Fruit fly (Drosophila melanogaster) whole organism, embryonic: Measurements from ENCODE around the gene Reg-2.
A peak's percentile ranks its signal among the peaks of the same experiment; 100 is the strongest.

ENCODE experiments used
- Antp ChIP-seq: fragments of 200-800 bp; sonication (Bioruptor generic); optimal IDR thresholded peaks from 3 replicates; lab custom pipeline; 2016; ENCODE audit warnings: missing biosample characterization, missing genetic modification characterization
- CG10543 ChIP-seq: fragments of 200-800 bp; sonication (Bioruptor generic); optimal IDR thresholded peaks from 3 replicates; lab custom pipeline; 2017; ENCODE audit warnings: missing biosample characterization, mild to moderate bottlenecking, missing genetic modification characterization, moderate library complexity
- CG10654 ChIP-seq: fragments of 200-800 bp; sonication (Bioruptor generic); optimal IDR thresholded peaks from 2 replicates; lab custom pipeline; 2016; ENCODE audit warnings: missing biosample characterization, missing genetic modification characterization
- CG13775 ChIP-seq: fragments of 200-800 bp; sonication (Bioruptor generic); optimal IDR thresholded peaks from 3 replicates; lab custom pipeline; 2017; ENCODE audit warnings: missing biosample characterization, mild to moderate bottlenecking, missing genetic modification characterization
- CG2889 ChIP-seq: fragments of 200-800 bp; sonication (Bioruptor generic); IDR thresholded peaks from 3 replicates; pipeline ENCODE4 v1.3.6; 2022; ENCODE audit warnings: missing biosample characterization, missing genetic modification characterization
- CG30431 ChIP-seq: fragments of 200-800 bp; sonication (Bioruptor generic); optimal IDR thresholded peaks from 2 replicates; lab custom pipeline; 2017; ENCODE audit warnings: missing biosample characterization, missing genetic modification characterization
- CG31365 ChIP-seq: fragments of 200-800 bp; sonication (Bioruptor generic); optimal IDR thresholded peaks from 2 replicates; lab custom pipeline; 2018; ENCODE audit warnings: missing biosample characterization, mild to moderate bottlenecking, missing genetic modification characterization
- CG33557 ChIP-seq: fragments of 200-800 bp; sonication (Bioruptor generic); optimal IDR thresholded peaks from 2 replicates; lab custom pipeline; 2019; ENCODE audit warnings: missing biosample characterization, mild to moderate bottlenecking, missing genetic modification characterization, moderate library complexity
- CG4282 ChIP-seq: fragments of 200-800 bp; sonication (Bioruptor generic); optimal IDR thresholded peaks from 2 replicates; lab custom pipeline; 2016; ENCODE audit warnings: missing biosample characterization, missing genetic modification characterization
- CG4820 ChIP-seq: fragments of 200-800 bp; sonication (Bioruptor generic); optimal IDR thresholded peaks from 3 replicates; lab custom pipeline; 2016; ENCODE audit warnings: missing biosample characterization, missing genetic modification characterization
- CG5245 ChIP-seq: fragments of 200-800 bp; sonication (Bioruptor generic); optimal IDR thresholded peaks from 3 replicates; lab custom pipeline; 2016; ENCODE audit warnings: missing biosample characterization, missing genetic modification characterization
- CG6683 ChIP-seq: fragments of 200-800 bp; sonication (Bioruptor generic); optimal IDR thresholded peaks from 2 replicates; lab custom pipeline; 2017; ENCODE audit warnings: missing biosample characterization, mild to moderate bottlenecking, missing genetic modification characterization, missing genetic modification reagents
- CG7372 ChIP-seq: fragments of 200-800 bp; sonication (Bioruptor generic); IDR thresholded peaks from 2 replicates; pipeline ENCODE4 v1.3.6; 2022; ENCODE audit warnings: missing biosample characterization, missing genetic modification characterization
- CG8359 ChIP-seq: fragments of 200-800 bp; sonication (Bioruptor generic); optimal IDR thresholded peaks from 2 replicates; lab custom pipeline; 2017; ENCODE audit warnings: missing biosample characterization, mild to moderate bottlenecking, missing genetic modification characterization, borderline replicate concordance
- CG8944 ChIP-seq: fragments of 200-800 bp; sonication (Bioruptor generic); optimal IDR thresholded peaks from 3 replicates; lab custom pipeline; 2016; ENCODE audit warnings: missing biosample characterization, missing genetic modification characterization
- CrebB ChIP-seq: fragments of 200-800 bp; sonication (Bioruptor generic); optimal IDR thresholded peaks from 3 replicates; lab custom pipeline; 2018; ENCODE audit warnings: missing biosample characterization, mild to moderate bottlenecking, missing genetic modification characterization
- Dad ChIP-seq: fragments of 200-800 bp; sonication (Bioruptor generic); optimal IDR thresholded peaks from 3 replicates; lab custom pipeline; 2016; ENCODE audit warnings: missing biosample characterization, missing genetic modification characterization
- HmgD ChIP-seq: fragments of 200-800 bp; sonication (Bioruptor generic); optimal IDR thresholded peaks from 3 replicates; lab custom pipeline; 2016; ENCODE audit warnings: missing biosample characterization, missing genetic modification characterization
- Hmr ChIP-seq: fragments of 200-800 bp; sonication (Bioruptor generic); optimal IDR thresholded peaks from 3 replicates; lab custom pipeline; 2017; ENCODE audit warnings: mild to moderate bottlenecking, missing biosample characterization, missing genetic modification reagents, missing genetic modification characterization
- Hr51 ChIP-seq, 2 experiments: fragments of 200-800 bp; sonication (Bioruptor generic); optimal IDR thresholded peaks; 2 replicates in 1 of 2; 3 replicates in 1 of 2; lab custom pipeline; 2016 to 2018; ENCODE audit warnings: missing biosample characterization in 2 of 2, missing genetic modification characterization in 2 of 2, mild to moderate bottlenecking in 1 of 2, moderate library complexity in 1 of 2
- Lim3 ChIP-seq: fragments of 200-800 bp; sonication (Bioruptor generic); IDR thresholded peaks from 2 replicates; pipeline ENCODE4 v1.3.6; 2022; ENCODE audit warnings: missing biosample characterization, missing genetic modification characterization
- Mrtf ChIP-seq: fragments of 200-800 bp; sonication (Bioruptor generic); IDR thresholded peaks from 3 replicates; pipeline ENCODE4 v1.3.6; 2022; ENCODE audit warnings: missing biosample characterization, missing genetic modification characterization
- Nf-YB ChIP-seq: fragments of 200-800 bp; sonication (Bioruptor generic); optimal IDR thresholded peaks from 3 replicates; lab custom pipeline; 2019; ENCODE audit warnings: missing biosample characterization, mild to moderate bottlenecking, missing genetic modification characterization, moderate library complexity
- Oli ChIP-seq: fragments of 200-800 bp; sonication (Bioruptor generic); optimal IDR thresholded peaks from 2 replicates; lab custom pipeline; 2018; ENCODE audit warnings: missing biosample characterization, mild to moderate bottlenecking, missing genetic modification characterization, moderate library complexity
- Sry-β ChIP-seq: fragments of 200-800 bp; sonication (Bioruptor generic); optimal IDR thresholded peaks from 2 replicates; lab custom pipeline; 2018; ENCODE audit warnings: missing biosample characterization, mild to moderate bottlenecking, missing genetic modification characterization, moderate library complexity
- ato ChIP-seq: fragments of 200-800 bp; sonication (Bioruptor generic); IDR thresholded peaks from 2 replicates; pipeline ENCODE4 v1.3.6; 2022; ENCODE audit warnings: missing biosample characterization, missing genetic modification characterization; ENCODE audit not compliant: partially characterized antibody
- az2 ChIP-seq: fragments of 200-800 bp; sonication (Bioruptor generic); optimal IDR thresholded peaks from 3 replicates; lab custom pipeline; 2016; ENCODE audit warnings: missing biosample characterization, missing genetic modification characterization
- bcd ChIP-seq: fragments of 200-800 bp; sonication (Bioruptor generic); optimal IDR thresholded peaks from 2 replicates; lab custom pipeline; 2017; ENCODE audit warnings: missing biosample characterization, mild to moderate bottlenecking, missing genetic modification characterization
- chm ChIP-seq: fragments of 200-800 bp; sonication (Bioruptor generic); IDR thresholded peaks from 2 replicates; pipeline ENCODE4 v1.3.6; 2022; ENCODE audit warnings: missing biosample characterization, missing genetic modification characterization
- ci ChIP-seq: fragments of 200-800 bp; sonication (Bioruptor generic); IDR thresholded peaks from 3 replicates; pipeline ENCODE4 v1.3.6; 2022; ENCODE audit warnings: missing biosample characterization, missing genetic modification characterization
- crc ChIP-seq: fragments of 200-800 bp; sonication (Bioruptor generic); optimal IDR thresholded peaks from 2 replicates; lab custom pipeline; 2016; ENCODE audit warnings: missing biosample characterization, missing genetic modification characterization
- disco-r ChIP-seq: fragments of 200-800 bp; sonication (Bioruptor generic); optimal IDR thresholded peaks from 2 replicates; lab custom pipeline; 2016; ENCODE audit warnings: missing biosample characterization, missing genetic modification characterization
- en ChIP-seq: fragments of 200-800 bp; sonication (Bioruptor generic); optimal IDR thresholded peaks from 2 replicates; lab custom pipeline; 2016; ENCODE audit warnings: missing biosample characterization, missing genetic modification characterization
- gcm2 ChIP-seq: fragments of 200-800 bp; sonication (Bioruptor generic); optimal IDR thresholded peaks from 2 replicates; lab custom pipeline; 2016; ENCODE audit warnings: missing biosample characterization, missing genetic modification characterization
- h ChIP-seq: fragments of >200 bp; optimal IDR thresholded peaks from 2 replicates; lab custom pipeline; 2017
- ham ChIP-seq: fragments of 200-800 bp; sonication (Bioruptor generic); IDR thresholded peaks from 2 replicates; pipeline ENCODE4 v1.3.6; 2022; ENCODE audit warnings: missing biosample characterization, missing genetic modification characterization
- ind ChIP-seq: fragments of 200-800 bp; sonication (Bioruptor generic); optimal IDR thresholded peaks from 3 replicates; lab custom pipeline; 2016; ENCODE audit warnings: missing biosample characterization, missing genetic modification characterization
- kay ChIP-seq: fragments of 200-800 bp; sonication (Bioruptor generic); optimal IDR thresholded peaks from 2 replicates; lab custom pipeline; 2016; ENCODE audit warnings: missing biosample characterization, missing genetic modification characterization
- ken ChIP-seq: fragments of 200-800 bp; sonication (Bioruptor generic); IDR thresholded peaks from 3 replicates; pipeline ENCODE4 v1.3.6; 2022; ENCODE audit warnings: missing biosample characterization, missing genetic modification characterization
- lilli ChIP-seq: fragments of 200-800 bp; sonication (Bioruptor generic); optimal IDR thresholded peaks from 3 replicates; lab custom pipeline; 2016; ENCODE audit warnings: missing biosample characterization, missing genetic modification characterization
- row ChIP-seq: fragments of 200-800 bp; sonication (Bioruptor generic); IDR thresholded peaks from 3 replicates; pipeline ENCODE4 v1.3.6; 2022; ENCODE audit warnings: missing biosample characterization, missing genetic modification characterization
- salm ChIP-seq: fragments of 200-800 bp; sonication (Bioruptor generic); optimal IDR thresholded peaks from 2 replicates; lab custom pipeline; 2018; ENCODE audit warnings: missing biosample characterization, mild to moderate bottlenecking, missing genetic modification characterization
- scrt ChIP-seq: fragments of 200-800 bp; sonication (Bioruptor generic); optimal IDR thresholded peaks from 2 replicates; lab custom pipeline; 2018; ENCODE audit warnings: missing biosample characterization, mild to moderate bottlenecking, missing genetic modification characterization, moderate library complexity
- sd ChIP-seq: fragments of 200-800 bp; sonication (Bioruptor generic); optimal IDR thresholded peaks from 3 replicates; lab custom pipeline; 2018; ENCODE audit warnings: missing biosample characterization, mild to moderate bottlenecking, missing genetic modification characterization, moderate library complexity
- shn ChIP-seq: fragments of 200-800 bp; sonication (Bioruptor generic); optimal IDR thresholded peaks from 3 replicates; lab custom pipeline; 2016; ENCODE audit warnings: missing biosample characterization, missing genetic modification characterization
- sim ChIP-seq: fragments of 200-800 bp; sonication (Bioruptor generic); IDR thresholded peaks from 2 replicates; pipeline ENCODE4 v1.3.6; 2022; ENCODE audit warnings: missing biosample characterization, missing genetic modification characterization
- slp2 ChIP-seq: fragments of 200-800 bp; sonication (Bioruptor generic); optimal IDR thresholded peaks from 2 replicates; lab custom pipeline; 2016; ENCODE audit warnings: missing biosample characterization, missing genetic modification characterization
- tll ChIP-seq, 2 experiments: fragments of 200-800 bp in 1 of 2; fragments of >200 bp in 1 of 2; sonication (Bioruptor generic) in 1 of 2; optimal IDR thresholded peaks; 2 replicates each; lab custom pipeline; 2017 to 2019; ENCODE audit warnings: missing biosample characterization in 2 of 2, missing genetic modification characterization in 2 of 2, mild to moderate bottlenecking in 1 of 2, moderate library complexity in 1 of 2
- tx ChIP-seq: fragments of 200-800 bp; sonication (Bioruptor generic); optimal IDR thresholded peaks from 2 replicates; lab custom pipeline; 2016; ENCODE audit warnings: missing biosample characterization, missing genetic modification characterization
- vnd ChIP-seq: fragments of 200-800 bp; sonication (Bioruptor generic); IDR thresholded peaks from 3 replicates; pipeline ENCODE4 v1.3.6; 2022; ENCODE audit warnings: missing biosample characterization, missing genetic modification characterization; ENCODE audit not compliant: partially characterized antibody
- zen2 ChIP-seq: fragments of 200-800 bp; sonication (Bioruptor generic); IDR thresholded peaks from 3 replicates; pipeline ENCODE4 v1.3.6; 2022; ENCODE audit warnings: missing biosample characterization, missing genetic modification characterization; ENCODE audit not compliant: partially characterized antibody
- zfh1 ChIP-seq: fragments of 200-800 bp; sonication (Bioruptor generic); IDR thresholded peaks from 3 replicates; pipeline ENCODE4 v1.3.6; 2022; ENCODE audit warnings: missing biosample characterization, missing genetic modification characterization

Gene Reg-2

dm6 chr3L:630666-631065 is 24.3 kb upstream of the Reg-2 start (continued):
- TF ChIP-seq ind (GFP tag; lab: Kevin White, UChicago) (no peak), ken (no peak), tll (GFP tag; optimal IDR thresholded peaks at IDR 0.05; lab: Kevin White, UChicago) (no peak), scrt (GFP tag; lab: Kevin White, UChicago) (no peak), CG10543 (GFP tag; lab: Kevin White, UChicago) (peak; percentile 86), Sry-β (GFP tag; lab: Kevin White, UChicago) (no peak), Antp (GFP tag; lab: Kevin White, UChicago) (peak; percentile 1), Nf-YB (GFP tag; lab: Kevin White, UChicago) (no peak), ci (GFP tag; lab: Robert Waterston, UW) (no peak), slp2 (GFP tag; lab: Kevin White, UChicago) (no peak), CG6683 (GFP tag; lab: Kevin White, UChicago) (no peak), bcd (no peak), salm (no peak), sd (tag; lab: Kevin White, UChicago) (peak; percentile 35), ham (GFP tag; lab: Robert Waterston, UW) (no peak), chm (0 out of 2 replicates have a peak, but pooled peaks have one; percentile 23), CG8944 (GFP tag; lab: Kevin White, UChicago) (no peak), zfh1 (no peak), lilli (GFP tag; lab: Kevin White, UChicago) (no peak), sim (no peak), zen2 (GFP tag; lab: Robert Waterston, UW) (no peak), gcm2 (GFP tag; lab: Kevin White, UChicago) (no peak), CG5245 (GFP tag; lab: Kevin White, UChicago) (no peak), h (lab: Kevin White, UChicago) (no peak), disco-r (no peak), kay (GFP tag; lab: Kevin White, UChicago) (no peak), shn (GFP tag; lab: Kevin White, UChicago) (no peak), row (GFP tag; lab: Robert Waterston, UW) (no peak), CG4820 (GFP tag; lab: Kevin White, UChicago) (no peak), Hr51 (GFP tag; optimal IDR thresholded peaks at IDR 0.05; lab: Kevin White, UChicago) (no peak), crc (GFP tag; lab: Kevin White, UChicago) (no peak), Hmr (GFP tag; lab: Kevin White, UChicago) (no peak), CG8359 (GFP tag; lab: Kevin White, UChicago) (no peak), Mrtf (GFP tag; lab: Robert Waterston, UW) (no peak), Lim3 (no peak), CG2889 (GFP tag; lab: Robert Waterston, UW) (no peak), Oli (no peak), CG30431 (GFP tag; lab: Kevin White, UChicago) (no peak), CG13775 (GFP tag; lab: Kevin White, UChicago) (no peak), ato (GFP tag; lab: Robert Waterston, UW) (no peak), CG7372 (no peak), tx (GFP tag; lab: Kevin White, UChicago) (no peak), CrebB (tag; lab: Kevin White, UChicago) (no peak), CG33557 (GFP tag; lab: Kevin White, UChicago) (no peak), az2 (GFP tag; lab: Kevin White, UChicago) (no peak), CG10654 (GFP tag; lab: Kevin White, UChicago) (no peak), en (GFP tag; lab: Kevin White, UChicago) (no peak), HmgD (GFP tag; lab: Kevin White, UChicago) (no peak), vnd (GFP tag; lab: Robert Waterston, UW) (no peak), CG31365 (tag; lab: Kevin White, UChicago) (no peak), Dad (GFP tag; lab: Kevin White, UChicago) (no peak), CG4282 (GFP tag; lab: Kevin White, UChicago) (no peak)
